Worm (Caenorhabditis elegans) whole organism, L4 larva: ENCODE results near the gene swsn-6.

Experiments
- F49E8.2 ChIP-seq: sonication (generic microtip); optimal IDR thresholded peaks from 2 replicates; lab custom pipeline; 2016; ENCODE audit warnings: missing compliant biosample characterization, mild to moderate bottlenecking, missing genetic modification characterization, borderline replicate concordance
- Y5F2A.4 ChIP-seq: fragments of 200-800 bp; sonication (Bioruptor generic); optimal IDR thresholded peaks from 2 replicates; lab custom pipeline; 2018; ENCODE audit warnings: mild to moderate bottlenecking, missing genetic modification characterization, missing compliant biosample characterization
- hif-1 ChIP-seq, 2 experiments: sonication (generic microtip); optimal IDR thresholded peaks; 2 replicates each; lab custom pipeline; 2016 to 2017; ENCODE audit warnings: missing compliant biosample characterization in 2 of 2, missing genetic modification characterization in 2 of 2, missing genetic modification reagents in 2 of 2, missing genotype in 2 of 2, mild to moderate bottlenecking in 1 of 2
- nhr-237 ChIP-seq: sonication (generic microtip); optimal IDR thresholded peaks from 2 replicates; lab custom pipeline; 2017; ENCODE audit warnings: missing biosample characterization, missing genetic modification characterization
- nhr-25 ChIP-seq: sonication (generic microtip); optimal IDR thresholded peaks from 2 replicates; lab custom pipeline; 2017; ENCODE audit warnings: missing genetic modification characterization, mild to moderate bottlenecking, missing compliant biosample characterization, antibody characterized with exemption, moderate library complexity, borderline replicate concordance; ENCODE audit not compliant: insufficient read depth
- nhr-28 ChIP-seq: fragments of 150-350 bp; optimal IDR thresholded peaks from 2 replicates; lab custom pipeline; 2014; ENCODE audit warnings: missing biosample characterization, missing genetic modification characterization
- nhr-76 ChIP-seq: fragments of 150-350 bp; optimal IDR thresholded peaks from 2 replicates; lab custom pipeline; 2014; ENCODE audit warnings: missing biosample characterization, missing genetic modification characterization
- php-3 ChIP-seq: fragments of 200-800 bp; sonication (Bioruptor generic); IDR thresholded peaks from 2 replicates; pipeline ENCODE4 v1.3.6; 2022; ENCODE audit warnings: missing genetic modification reagents, missing genetic modification characterization, missing compliant biosample characterization
- pqm-1 ChIP-seq: sonication (generic microtip); optimal IDR thresholded peaks from 2 replicates; lab custom pipeline; 2017; ENCODE audit warnings: missing biosample characterization, missing genetic modification characterization
- sdz-12 ChIP-seq: fragments of 200-800 bp; sonication (Bioruptor generic); optimal IDR thresholded peaks from 2 replicates; lab custom pipeline; 2018; ENCODE audit warnings: mild to moderate bottlenecking, missing genetic modification characterization, missing compliant biosample characterization
- snpc-4 ChIP-seq: fragments of 150-350 bp; optimal IDR thresholded peaks from 2 replicates; lab custom pipeline; 2014; ENCODE audit warnings: missing biosample characterization, missing genetic modification characterization
- unc-39 ChIP-seq: sonication (generic microtip); optimal IDR thresholded peaks from 2 replicates; lab custom pipeline; 2017; ENCODE audit warnings: missing biosample characterization, missing genetic modification characterization

- no peak for TF ChIP-seq F49E8.2
- no peak for TF ChIP-seq nhr-237 (tag; lab: Kevin White, UChicago)
- TF ChIP-seq php-3 (GFP tag; lab: Robert Waterston, UW), result no peak
- no peak for TF ChIP-seq hif-1 (tag; optimal IDR thresholded peaks at IDR 0.05; lab: Kevin White, UChicago)
- no peak for TF ChIP-seq unc-39 (tag; lab: Kevin White, UChicago)
- TF ChIP-seq nhr-25 (tag; lab: Kevin White, UChicago), result no peak
- TF ChIP-seq sdz-12 (GFP tag; lab: Kevin White, UChicago), result no peak
- TF ChIP-seq nhr-28 (tag; lab: Kevin White, UChicago), result no peak
- TF ChIP-seq Y5F2A.4 (GFP tag; lab: Kevin White, UChicago), result no peak
- TF ChIP-seq nhr-76 (tag; lab: Kevin White, UChicago), result no peak
- no peak for TF ChIP-seq pqm-1 (tag; lab: Kevin White, UChicago)
- TF ChIP-seq snpc-4 (tag; lab: Kevin White, UChicago), result no peak
Observed at ce11 chrIV:5411120-5411519, 16.3 kb downstream of the swsn-6 start, which contains the start of gene ZK616.65.
